Worm (Caenorhabditis elegans) whole organism, young adult: ENCODE results near the gene Y110A2AL.5.

ENCODE experiments used
- F10E7.11 ChIP-seq: sonication (generic microtip); optimal IDR thresholded peaks from 2 replicates; lab custom pipeline; 2017; ENCODE audit warnings: mild to moderate bottlenecking, missing genetic modification characterization, moderate library complexity, missing compliant biosample characterization
- F22D6.2 ChIP-seq: sonication (generic microtip); optimal IDR thresholded peaks from 2 replicates; lab custom pipeline; 2016; ENCODE audit warnings: mild to moderate bottlenecking, missing genetic modification characterization, missing compliant biosample characterization
- F39B2.1 ChIP-seq: fragments of 200-800 bp; sonication (Bioruptor generic); IDR thresholded peaks from 2 replicates; pipeline ENCODE4 v1.3.6; 2022; ENCODE audit warnings: missing genetic modification reagents, missing genetic modification characterization, missing compliant biosample characterization
- F55B11.4 ChIP-seq: sonication (generic microtip); optimal IDR thresholded peaks from 2 replicates; lab custom pipeline; 2016; ENCODE audit warnings: missing compliant biosample characterization, missing genetic modification characterization, borderline replicate concordance; ENCODE audit not compliant: insufficient read depth
- F57C9.4 ChIP-seq: sonication (generic microtip); optimal IDR thresholded peaks from 2 replicates; lab custom pipeline; 2017; ENCODE audit warnings: mild to moderate bottlenecking, missing genetic modification characterization, missing compliant biosample characterization
- K12H6.12 ChIP-seq: fragments of 200-800 bp; sonication (Bioruptor generic); optimal IDR thresholded peaks from 2 replicates; lab custom pipeline; 2018; ENCODE audit warnings: mild to moderate bottlenecking, missing genetic modification characterization, missing compliant biosample characterization
- T26A5.8 ChIP-seq: sonication (generic microtip); optimal IDR thresholded peaks from 2 replicates; lab custom pipeline; 2016; ENCODE audit warnings: missing genetic modification characterization, missing compliant biosample characterization
- Y53G8AR.9 ChIP-seq: fragments of 200-800 bp; sonication (Bioruptor generic); conservative IDR thresholded peaks from 2 replicates; pipeline ENCODE4 v1.3.6; 2022; ENCODE audit warnings: missing genetic modification reagents, missing genetic modification characterization, missing compliant biosample characterization
- aptf-2 ChIP-seq: fragments of 200-800 bp; sonication (Bioruptor generic); conservative IDR thresholded peaks from 2 replicates; pipeline ENCODE4 v1.3.6; 2022; ENCODE audit warnings: missing genetic modification reagents, missing genetic modification characterization, missing compliant biosample characterization
- aptf-3 ChIP-seq: fragments of 200-800 bp; sonication (Bioruptor generic); IDR thresholded peaks from 2 replicates; pipeline ENCODE4 v1.3.6; 2022; ENCODE audit warnings: missing genetic modification characterization, missing compliant biosample characterization
- athp-1 ChIP-seq: sonication (generic microtip); optimal IDR thresholded peaks from 2 replicates; lab custom pipeline; 2017; ENCODE audit warnings: mild to moderate bottlenecking, missing genetic modification characterization, missing compliant biosample characterization
- bed-1 ChIP-seq: fragments of 200-800 bp; sonication (Bioruptor generic); IDR thresholded peaks from 2 replicates; pipeline ENCODE4 v1.3.6; 2022; ENCODE audit warnings: missing genetic modification reagents, missing genetic modification characterization, missing compliant biosample characterization
- bed-2 ChIP-seq: fragments of 200-800 bp; sonication (Bioruptor generic); IDR thresholded peaks from 2 replicates; pipeline ENCODE4 v1.3.6; 2022; ENCODE audit warnings: missing genetic modification reagents, missing genetic modification characterization, missing compliant biosample characterization
- cebp-2 ChIP-seq: fragments of 200-800 bp; sonication (Bioruptor generic); IDR thresholded peaks from 2 replicates; pipeline ENCODE4 v1.3.6; 2022; ENCODE audit warnings: missing genetic modification characterization, missing compliant biosample characterization
- chd-7 ChIP-seq: sonication (generic microtip); optimal IDR thresholded peaks from 2 replicates; lab custom pipeline; 2016; ENCODE audit warnings: mild to moderate bottlenecking, missing genetic modification characterization, moderate library complexity, missing compliant biosample characterization
- dox-1 ChIP-seq: fragments of 200-800 bp; sonication (Bioruptor generic); IDR thresholded peaks from 2 replicates; pipeline ENCODE4 v1.3.6; 2022; ENCODE audit warnings: missing genetic modification reagents, missing genetic modification characterization, missing compliant biosample characterization
- egrh-3 ChIP-seq: fragments of 200-800 bp; sonication (Bioruptor generic); IDR thresholded peaks from 2 replicates; pipeline ENCODE4 v1.3.6; 2022; ENCODE audit warnings: missing genetic modification reagents, missing genetic modification characterization, missing compliant biosample characterization
- gei-17 ChIP-seq: fragments of 200-800 bp; sonication (Bioruptor generic); optimal IDR thresholded peaks from 2 replicates; lab custom pipeline; 2018; ENCODE audit warnings: mild to moderate bottlenecking, missing genetic modification characterization, missing compliant biosample characterization
- hmg-1.2 ChIP-seq: fragments of 200-800 bp; sonication (Bioruptor generic); IDR thresholded peaks from 2 replicates; pipeline ENCODE4 v1.3.6; 2022; ENCODE audit warnings: missing genetic modification reagents, missing genetic modification characterization, missing compliant biosample characterization
- lin-54 ChIP-seq: fragments of 200-800 bp; sonication (Bioruptor generic); optimal IDR thresholded peaks from 2 replicates; lab custom pipeline; 2018; ENCODE audit warnings: mild to moderate bottlenecking, missing genetic modification characterization, missing compliant biosample characterization
- lir-1 ChIP-seq: fragments of 200-800 bp; sonication (Bioruptor generic); conservative IDR thresholded peaks from 2 replicates; pipeline ENCODE4 v1.3.6; 2022; ENCODE audit warnings: missing genetic modification reagents, missing genetic modification characterization, missing compliant biosample characterization
- lsl-1 ChIP-seq: fragments of 200-800 bp; sonication (Bioruptor generic); optimal IDR thresholded peaks from 2 replicates; lab custom pipeline; 2018; ENCODE audit warnings: mild to moderate bottlenecking, missing genetic modification characterization, moderate library complexity, missing compliant biosample characterization
- madf-10 ChIP-seq: sonication (generic microtip); optimal IDR thresholded peaks from 2 replicates; lab custom pipeline; 2016; ENCODE audit warnings: mild to moderate bottlenecking, missing genetic modification characterization, missing compliant biosample characterization
- madf-8 ChIP-seq: fragments of 200-800 bp; sonication (Bioruptor generic); conservative IDR thresholded peaks from 2 replicates; pipeline ENCODE4 v1.3.6; 2022; ENCODE audit warnings: missing genetic modification reagents, missing genetic modification characterization, missing compliant biosample characterization
- mxl-1 ChIP-seq: sonication (generic microtip); optimal IDR thresholded peaks from 2 replicates; lab custom pipeline; 2016; ENCODE audit warnings: missing genetic modification characterization, missing compliant biosample characterization
- sdz-38 ChIP-seq: sonication (generic microtip); optimal IDR thresholded peaks from 2 replicates; lab custom pipeline; 2016; ENCODE audit warnings: missing genotype, missing genetic modification characterization, missing compliant biosample characterization
- snpc-1.3 ChIP-seq: sonication (generic microtip); optimal IDR thresholded peaks from 2 replicates; lab custom pipeline; 2017; ENCODE audit warnings: missing genetic modification characterization, mild to moderate bottlenecking, missing compliant biosample characterization, antibody characterized with exemption, moderate library complexity, missing genotype, missing genetic modification reagents; ENCODE audit not compliant: insufficient read depth
- somi-1 ChIP-seq: fragments of 200-800 bp; sonication (Bioruptor generic); optimal IDR thresholded peaks from 2 replicates; lab custom pipeline; 2018; ENCODE audit warnings: mild to moderate bottlenecking, missing genetic modification characterization, missing compliant biosample characterization
- tbx-9 ChIP-seq: sonication (generic microtip); optimal IDR thresholded peaks from 2 replicates; lab custom pipeline; 2016; ENCODE audit warnings: borderline replicate concordance, missing genetic modification characterization, inconsistent platforms, missing compliant biosample characterization
- unc-130 ChIP-seq: sonication (generic microtip); optimal IDR thresholded peaks from 2 replicates; lab custom pipeline; 2016; ENCODE audit warnings: missing genetic modification reagents, missing genetic modification characterization, missing compliant biosample characterization
- xnd-1 ChIP-seq: sonication (generic microtip); optimal IDR thresholded peaks from 2 replicates; lab custom pipeline; 2016; ENCODE audit warnings: missing genotype, missing genetic modification reagents, missing genetic modification characterization, missing compliant biosample characterization
- ztf-22 ChIP-seq: fragments of 200-800 bp; sonication (Bioruptor generic); optimal IDR thresholded peaks from 2 replicates; lab custom pipeline; 2018; ENCODE audit warnings: mild to moderate bottlenecking, missing genetic modification characterization, moderate library complexity, missing compliant biosample characterization
- ztf-25 ChIP-seq: fragments of 200-800 bp; sonication (Bioruptor generic); IDR thresholded peaks from 2 replicates; pipeline ENCODE4 v1.3.6; 2022; ENCODE audit warnings: missing genetic modification reagents, missing genetic modification characterization, missing compliant biosample characterization
- ztf-3 ChIP-seq: fragments of 200-800 bp; sonication (Bioruptor generic); optimal IDR thresholded peaks from 2 replicates; lab custom pipeline; 2018; ENCODE audit warnings: mild to moderate bottlenecking, missing genetic modification characterization, missing compliant biosample characterization
- ztf-6 ChIP-seq: fragments of 200-800 bp; sonication (Bioruptor generic); IDR thresholded peaks from 2 replicates; pipeline ENCODE4 v1.3.6; 2022; ENCODE audit warnings: missing genetic modification reagents, missing genetic modification characterization, missing compliant biosample characterization

Gene Y110A2AL.5

ce11 chrII:2846552-2846951 is 17.8 kb upstream of the Y110A2AL.5 start:
- TF ChIP-seq F57C9.4 (tag; lab: Kevin White, UChicago) (no peak), somi-1 (GFP tag; lab: Kevin White, UChicago) (no peak), aptf-3 (GFP tag; lab: Robert Waterston, UW) (no peak), ztf-3 (no peak), Y53G8AR.9 (GFP tag; lab: Robert Waterston, UW) (no peak), mxl-1 (tag; lab: Kevin White, UChicago) (no peak)

- no peak for TF ChIP-seq snpc-1.3 (tag; lab: Kevin White, UChicago)
- no peak for TF ChIP-seq F10E7.11
- TF ChIP-seq madf-8 (GFP tag; lab: Robert Waterston, UW): no peak
- no peak for TF ChIP-seq ztf-6 (GFP tag; lab: Robert Waterston, UW)
- no peak for TF ChIP-seq lin-54
- no peak for TF ChIP-seq chd-7 (tag; lab: Kevin White, UChicago)
- no peak for TF ChIP-seq madf-10
- TF ChIP-seq ztf-25 (GFP tag; lab: Robert Waterston, UW): no peak
- TF ChIP-seq unc-130 (GFP tag; lab: Kevin White, UChicago): no peak
- TF ChIP-seq dox-1 (GFP tag; lab: Robert Waterston, UW): no peak
- TF ChIP-seq somi-1 (GFP tag; lab: Kevin White, UChicago): no peak
- TF ChIP-seq bed-2: no peak
- no peak for TF ChIP-seq gei-17 (GFP tag; lab: Kevin White, UChicago)
- TF ChIP-seq bed-1 (GFP tag; lab: Robert Waterston, UW): no peak
- no peak for TF ChIP-seq xnd-1 (tag; lab: Kevin White, UChicago)
- TF ChIP-seq ztf-22 (GFP tag; lab: Kevin White, UChicago): no peak
- TF ChIP-seq F22D6.2 (tag; lab: Kevin White, UChicago): no peak
- TF ChIP-seq cebp-2: no peak
- no peak for TF ChIP-seq egrh-3 (GFP tag; lab: Robert Waterston, UW)
These were observed 11.8 kb upstream of the Y110A2AL.5 start, which contains the start of gene ptc-3 for ce11 chrII:2852493-2852892. Gene ptc-3, minus strand, starts transcription at chrII:2852593.

- TF ChIP-seq K12H6.12 (tag; lab: Kevin White, UChicago) (no peak), tbx-9 (tag; lab: Kevin White, UChicago) (no peak), bed-1 (GFP tag; lab: Robert Waterston, UW) (no peak), lir-1 (no peak), F39B2.1 (no peak), madf-8 (GFP tag; lab: Robert Waterston, UW) (no peak), Y53G8AR.9 (GFP tag; lab: Robert Waterston, UW) (no peak)
These were observed 10.6 kb upstream of the Y110A2AL.5 start for ce11 chrII:2853767-2854166.

DNA sequence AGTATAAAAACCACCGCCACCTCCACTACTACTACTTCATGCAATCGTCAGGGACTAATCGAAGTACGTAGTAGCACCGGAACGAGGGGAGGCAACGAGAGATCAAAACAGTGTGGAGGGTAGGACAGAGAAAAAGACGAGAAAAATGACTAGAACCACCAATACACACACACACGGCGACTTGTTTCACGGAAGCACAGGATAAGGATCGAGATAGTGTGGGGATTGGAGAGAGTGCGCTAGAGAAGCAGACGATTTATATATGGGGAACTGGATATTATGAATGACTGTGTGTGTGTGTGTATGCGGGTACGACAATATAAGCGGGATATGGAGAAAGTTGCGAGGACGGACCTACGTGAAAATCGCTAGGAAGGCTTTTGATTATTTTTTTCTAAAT is 9.5 kb upstream of the Y110A2AL.5 start:
- TF ChIP-seq F55B11.4 (tag; lab: Kevin White, UChicago): no peak
- TF ChIP-seq sdz-38 (tag; lab: Kevin White, UChicago): no peak
- no peak for TF ChIP-seq T26A5.8 (tag; lab: Kevin White, UChicago)
- TF ChIP-seq aptf-2 (GFP tag; lab: Robert Waterston, UW): no peak
- TF ChIP-seq Y53G8AR.9 (GFP tag; lab: Robert Waterston, UW): no peak
- TF ChIP-seq athp-1: no peak
- TF ChIP-seq hmg-1.2 (GFP tag; lab: Robert Waterston, UW): peak; percentile 36; the same call in 1 of the 2 replicates
- TF ChIP-seq lsl-1 (GFP tag; lab: Kevin White, UChicago): no peak
